Worm (Caenorhabditis elegans): Measurements from ENCODE around the gene nekl-3.

The nekl-3 gene

ce11 chrX:12367498-12367897 lies 23.8 kb downstream of the nekl-3 start:
- TF ChIP-seq lsy-2 (tag; optimal IDR thresholded peaks at IDR 0.05): no peak
- TF ChIP-seq hlh-11 (tag; optimal IDR thresholded peaks at IDR 0.05): peak; percentile 53
- TF ChIP-seq lin-38 (GFP tag; IDR thresholded peaks at IDR 0.05): no peak
- TF ChIP-seq madf-9 (GFP tag; conservative IDR thresholded peaks at IDR 0.05): peak; percentile 55; the same call in 1 of the 2 replicates
- no peak for TF ChIP-seq nhr-102 (tag; optimal IDR thresholded peaks at IDR 0.05)
- TF ChIP-seq nhr-237 (tag; optimal IDR thresholded peaks at IDR 0.05): no peak
- no peak for TF ChIP-seq attf-4 (tag; optimal IDR thresholded peaks at IDR 0.05)
- TF ChIP-seq ama-1 (optimal IDR thresholded peaks at IDR 0.05): no peak
- peak; percentile 59 for TF ChIP-seq ztf-7 (tag; optimal IDR thresholded peaks at IDR 0.05)
- no peak for TF ChIP-seq lir-3 (tag; optimal IDR thresholded peaks at IDR 0.05)
- no peak for TF ChIP-seq F37D6.2 (tag; optimal IDR thresholded peaks at IDR 0.05)
- TF ChIP-seq duxl-1 (tag; optimal IDR thresholded peaks at IDR 0.05; ENCODE audit: poor library complexity): peak; percentile 81
- TF ChIP-seq Y75B8A.6 (GFP tag; IDR thresholded peaks at IDR 0.05): no peak
- TF ChIP-seq dve-1 (tag; optimal IDR thresholded peaks at IDR 0.05; ENCODE audit: insufficient read depth): no peak
- TF ChIP-seq Y48G9A.11 (GFP tag; IDR thresholded peaks at IDR 0.05): peak; percentile 43; the same call in 1 of the 2 replicates
- TF ChIP-seq ztf-11 (tag; optimal IDR thresholded peaks at IDR 0.05): no peak
- TF ChIP-seq sdz-12 (GFP tag; optimal IDR thresholded peaks at IDR 0.05): no peak
- 0 out of 2 replicates have a peak, but pooled peaks have one; percentile 33 for TF ChIP-seq ceh-20 (GFP tag; IDR thresholded peaks at IDR 0.05)
- no peak for TF ChIP-seq ces-1 (GFP tag; optimal IDR thresholded peaks at IDR 0.05)
- no peak for TF ChIP-seq ceh-28 (tag; optimal IDR thresholded peaks at IDR 0.05)
- no peak for TF ChIP-seq daf-8 (GFP tag; IDR thresholded peaks at IDR 0.05)
- TF ChIP-seq gei-8 (GFP tag; optimal IDR thresholded peaks at IDR 0.05): peak; percentile 0
- no peak for TF ChIP-seq zip-2 (tag; optimal IDR thresholded peaks at IDR 0.05)
- no peak for TF ChIP-seq zfp-3 (GFP tag; conservative IDR thresholded peaks at IDR 0.05)
- peak in 1 of 2 experiments; percentile 27 for TF ChIP-seq hif-1 (tag; optimal IDR thresholded peaks at IDR 0.05)
- no peak for TF ChIP-seq pqm-1 (tag; optimal IDR thresholded peaks at IDR 0.05)
- TF ChIP-seq mdt-29 (GFP tag; IDR thresholded peaks at IDR 0.05): no peak
- no peak for TF ChIP-seq ZK337.2 (GFP tag; IDR thresholded peaks at IDR 0.05)
- peak; percentile 65; the same call in 1 of the 2 replicates for TF ChIP-seq php-3 (GFP tag; IDR thresholded peaks at IDR 0.05)
- TF ChIP-seq lin-1 (GFP tag; IDR thresholded peaks at IDR 0.05): peak; percentile 53; the same call in 1 of the 2 replicates
- TF ChIP-seq tag-97 (GFP tag; IDR thresholded peaks at IDR 0.05): no peak
- TF ChIP-seq lim-7 (GFP tag; IDR thresholded peaks at IDR 0.05): peak; percentile 88
- no peak for TF ChIP-seq fos-1 (tag; optimal IDR thresholded peaks at IDR 0.05)
- peak; percentile 82 for TF ChIP-seq egl-43 (GFP tag; IDR thresholded peaks at IDR 0.05)
- no peak for TF ChIP-seq nhr-6 (tag; optimal IDR thresholded peaks at IDR 0.05)
- no peak for TF ChIP-seq zag-1 (tag; optimal IDR thresholded peaks at IDR 0.05)
- no peak for TF ChIP-seq T20F7.1 (GFP tag; optimal IDR thresholded peaks at IDR 0.05)
- TF ChIP-seq aly-2 (tag; optimal IDR thresholded peaks at IDR 0.05): no peak
- no peak for TF ChIP-seq R02D3.7 (tag; optimal IDR thresholded peaks at IDR 0.05)
- TF ChIP-seq nhr-77 (tag; optimal IDR thresholded peaks at IDR 0.05): peak; percentile 64
- no peak for TF ChIP-seq nhr-25 (tag; optimal IDR thresholded peaks at IDR 0.05; ENCODE audit: borderline replicate concordance, insufficient read depth)
- peak; percentile 82; the same call in 1 of the 2 replicates for TF ChIP-seq nhr-41 (GFP tag; IDR thresholded peaks at IDR 0.05)
- 0 out of 2 replicates have a peak, but pooled peaks have one; percentile 55 for TF ChIP-seq Y105C5A.15 (GFP tag; IDR thresholded peaks at IDR 0.05)
- no peak for TF ChIP-seq spr-3 (GFP tag; optimal IDR thresholded peaks at IDR 0.05)
- TF ChIP-seq ceh-62 (tag; optimal IDR thresholded peaks at IDR 0.05): no peak
- TF ChIP-seq mxl-2 (GFP tag; conservative IDR thresholded peaks at IDR 0.05): no peak
- TF ChIP-seq saeg-2 (GFP tag; IDR thresholded peaks at IDR 0.05): no peak
- TF ChIP-seq snpc-1.2 (GFP tag; IDR thresholded peaks at IDR 0.05): peak; percentile 84
- TF ChIP-seq snpc-4 (tag; optimal IDR thresholded peaks at IDR 0.05): no peak
- TF ChIP-seq zfp-2 (tag; optimal IDR thresholded peaks at IDR 0.05): no peak
- TF ChIP-seq T26A8.4 (GFP tag; IDR thresholded peaks at IDR 0.05): no peak; the same call in 1 of the 2 replicates
- TF ChIP-seq dmd-9 (GFP tag; IDR thresholded peaks at IDR 0.05): peak; percentile 60; the same call in 1 of the 2 replicates

Data from whole organism, L4 larva.